Fruit fly (Drosophila melanogaster) whole organism, embryonic: ENCODE measurements around the gene CG13113.

Experiments used
- Bdp1 ChIP-seq: fragments of 200-800 bp; sonication (Bioruptor generic); optimal IDR thresholded peaks from 3 replicates; lab custom pipeline; 2016; ENCODE audit warnings: missing biosample characterization, missing genetic modification characterization
- Bteb2 ChIP-seq: fragments of 200-800 bp; sonication (Bioruptor generic); optimal IDR thresholded peaks from 2 replicates; lab custom pipeline; 2016; ENCODE audit warnings: missing biosample characterization, missing genetic modification characterization
- CG10147 ChIP-seq: fragments of 200-800 bp; sonication (Bioruptor generic); optimal IDR thresholded peaks from 2 replicates; lab custom pipeline; 2019; ENCODE audit warnings: missing biosample characterization, mild to moderate bottlenecking, missing genetic modification characterization, moderate library complexity
- CG10462 ChIP-seq: fragments of 200-800 bp; sonication (Bioruptor generic); optimal IDR thresholded peaks from 2 replicates; lab custom pipeline; 2016; ENCODE audit warnings: missing biosample characterization, missing genetic modification characterization
- CG10979 ChIP-seq: fragments of 200-800 bp; sonication (Bioruptor generic); optimal IDR thresholded peaks from 2 replicates; lab custom pipeline; 2018; ENCODE audit warnings: missing biosample characterization, mild to moderate bottlenecking, missing genetic modification characterization, moderate library complexity
- CG11085 ChIP-seq: fragments of 200-800 bp; sonication (Bioruptor generic); IDR thresholded peaks from 2 replicates; pipeline ENCODE4 v1.3.6; 2022; ENCODE audit warnings: missing biosample characterization, missing genetic modification characterization
- CG12391 ChIP-seq: fragments of 200-800 bp; sonication (Bioruptor generic); optimal IDR thresholded peaks from 3 replicates; lab custom pipeline; 2018; ENCODE audit warnings: missing biosample characterization, mild to moderate bottlenecking, missing genetic modification characterization, moderate library complexity
- CG12744 ChIP-seq: fragments of 200-800 bp; sonication (Bioruptor generic); optimal IDR thresholded peaks from 2 replicates; lab custom pipeline; 2016; ENCODE audit warnings: missing biosample characterization, missing genetic modification characterization
- CG14710 ChIP-seq: fragments of 200-800 bp; sonication (Bioruptor generic); optimal IDR thresholded peaks from 3 replicates; lab custom pipeline; 2019; ENCODE audit warnings: missing biosample characterization, mild to moderate bottlenecking, missing genetic modification characterization, moderate library complexity
- CG15269 ChIP-seq: fragments of 200-800 bp; sonication (Bioruptor generic); optimal IDR thresholded peaks from 2 replicates; lab custom pipeline; 2018; ENCODE audit warnings: missing biosample characterization, mild to moderate bottlenecking, missing genetic modification characterization, moderate library complexity
- CG15601 ChIP-seq: fragments of 200-800 bp; sonication (Bioruptor generic); optimal IDR thresholded peaks from 3 replicates; lab custom pipeline; 2019; ENCODE audit warnings: missing biosample characterization, mild to moderate bottlenecking, missing genetic modification characterization, moderate library complexity
- CG16863 ChIP-seq: fragments of 200-800 bp; sonication (Bioruptor generic); optimal IDR thresholded peaks from 3 replicates; lab custom pipeline; 2016; ENCODE audit warnings: missing biosample characterization, missing genetic modification characterization
- CG17612 ChIP-seq: fragments of 200-800 bp; sonication (Bioruptor generic); IDR thresholded peaks from 2 replicates; pipeline ENCODE4 v1.3.6; 2022; ENCODE audit warnings: missing biosample characterization, missing genetic modification characterization
- CG18599 ChIP-seq: fragments of 200-800 bp; sonication (Bioruptor generic); optimal IDR thresholded peaks from 3 replicates; lab custom pipeline; 2017; ENCODE audit warnings: missing biosample characterization, missing genetic modification characterization, mild to moderate bottlenecking, moderate library complexity, missing genetic modification reagents
- CG2875 ChIP-seq: fragments of 200-800 bp; sonication (Bioruptor generic); optimal IDR thresholded peaks from 2 replicates; lab custom pipeline; 2017; ENCODE audit warnings: missing biosample characterization, mild to moderate bottlenecking, missing genetic modification characterization, missing genetic modification reagents
- CG3065 ChIP-seq: fragments of 200-800 bp; sonication (Bioruptor generic); optimal IDR thresholded peaks from 2 replicates; lab custom pipeline; 2016; ENCODE audit warnings: missing biosample characterization, missing genetic modification characterization
- CG32767 ChIP-seq: fragments of 200-800 bp; sonication (Bioruptor generic); IDR thresholded peaks from 2 replicates; pipeline ENCODE4 v1.3.6; 2022; ENCODE audit warnings: missing biosample characterization, missing genetic modification characterization
- CG34376 ChIP-seq: fragments of 200-800 bp; sonication (Bioruptor generic); optimal IDR thresholded peaks from 2 replicates; lab custom pipeline; 2018; ENCODE audit warnings: missing biosample characterization, mild to moderate bottlenecking, missing genetic modification characterization
- CG4404 ChIP-seq: fragments of 200-800 bp; sonication (Bioruptor generic); IDR thresholded peaks from 2 replicates; pipeline ENCODE4 v1.3.6; 2022; ENCODE audit warnings: missing biosample characterization, missing genetic modification characterization
- CG4820 ChIP-seq: fragments of 200-800 bp; sonication (Bioruptor generic); optimal IDR thresholded peaks from 3 replicates; lab custom pipeline; 2016; ENCODE audit warnings: missing biosample characterization, missing genetic modification characterization
- CG6813 ChIP-seq: fragments of 200-800 bp; sonication (Bioruptor generic); optimal IDR thresholded peaks from 2 replicates; lab custom pipeline; 2017; ENCODE audit warnings: missing biosample characterization, missing genetic modification characterization, mild to moderate bottlenecking, moderate library complexity, missing genetic modification reagents
- CG8089 ChIP-seq: fragments of 200-800 bp; sonication (Bioruptor generic); optimal IDR thresholded peaks from 3 replicates; lab custom pipeline; 2016; ENCODE audit warnings: missing biosample characterization, missing genetic modification characterization
- CG8924 ChIP-seq: fragments of 200-800 bp; optimal IDR thresholded peaks from 3 replicates; lab custom pipeline; 2019; ENCODE audit warnings: missing biosample characterization, mild to moderate bottlenecking, missing genetic modification characterization, moderate library complexity
- CHES-1-like ChIP-seq: fragments of 200-800 bp; sonication (Bioruptor generic); optimal IDR thresholded peaks from 2 replicates; lab custom pipeline; 2016; ENCODE audit warnings: missing biosample characterization, missing genetic modification characterization
- CrebB ChIP-seq: fragments of 200-800 bp; sonication (Bioruptor generic); optimal IDR thresholded peaks from 3 replicates; lab custom pipeline; 2018; ENCODE audit warnings: missing biosample characterization, mild to moderate bottlenecking, missing genetic modification characterization
- Dad ChIP-seq: fragments of 200-800 bp; sonication (Bioruptor generic); optimal IDR thresholded peaks from 3 replicates; lab custom pipeline; 2016; ENCODE audit warnings: missing biosample characterization, missing genetic modification characterization
- Dbx ChIP-seq: fragments of 200-800 bp; sonication (Bioruptor generic); IDR thresholded peaks from 3 replicates; pipeline ENCODE4 v1.3.6; 2022; ENCODE audit warnings: missing biosample characterization, missing genetic modification characterization
- Dll ChIP-seq: fragments of 200-800 bp; sonication (Bioruptor generic); IDR thresholded peaks from 4 replicates; pipeline ENCODE4 v1.3.6; 2022; ENCODE audit warnings: missing biosample characterization, missing genetic modification characterization; ENCODE audit not compliant: partially characterized antibody
- Doc2 ChIP-seq: fragments of 200-800 bp; sonication (Bioruptor generic); IDR thresholded peaks from 2 replicates; pipeline ENCODE4 v1.3.6; 2022; ENCODE audit warnings: missing biosample characterization, missing genetic modification characterization
- Elba2 ChIP-seq: fragments of 200-800 bp; sonication (Bioruptor generic); optimal IDR thresholded peaks from 3 replicates; lab custom pipeline; 2016; ENCODE audit warnings: missing biosample characterization, missing genetic modification characterization
- HHEX ChIP-seq: fragments of 200-800 bp; sonication (Bioruptor generic); optimal IDR thresholded peaks from 3 replicates; lab custom pipeline; 2017; ENCODE audit warnings: missing biosample characterization, mild to moderate bottlenecking, missing genetic modification characterization, missing genetic modification reagents
- HmgZ ChIP-seq: fragments of 200-800 bp; sonication (Bioruptor generic); optimal IDR thresholded peaks from 2 replicates; lab custom pipeline; 2018; ENCODE audit warnings: missing biosample characterization, mild to moderate bottlenecking, missing genetic modification characterization
- Scr ChIP-seq: fragments of 200-800 bp; sonication (Bioruptor generic); IDR thresholded peaks from 2 replicates; pipeline ENCODE4 v1.3.6; 2022; ENCODE audit warnings: missing biosample characterization, missing genetic modification characterization; ENCODE audit not compliant: partially characterized antibody
- TFAM ChIP-seq: fragments of 200-800 bp; sonication (Bioruptor generic); optimal IDR thresholded peaks from 2 replicates; lab custom pipeline; 2017; ENCODE audit warnings: missing biosample characterization, missing genetic modification characterization, inconsistent platforms
- Xrp1 ChIP-seq: fragments of 200-800 bp; sonication (Bioruptor generic); IDR thresholded peaks from 2 replicates; pipeline ENCODE4 v1.3.6; 2022; ENCODE audit warnings: missing biosample characterization, missing genetic modification characterization
- ase ChIP-seq: fragments of 200-800 bp; sonication (Bioruptor generic); IDR thresholded peaks from 3 replicates; pipeline ENCODE4 v1.3.6; 2022; ENCODE audit warnings: missing biosample characterization, missing genetic modification characterization
- bowl ChIP-seq: fragments of 200-800 bp; sonication (Bioruptor generic); IDR thresholded peaks from 2 replicates; pipeline ENCODE4 v1.3.6; 2022; ENCODE audit warnings: missing biosample characterization, missing genetic modification characterization
- bsh ChIP-seq, 2 experiments: fragments of 200-800 bp; sonication (Bioruptor generic); optimal IDR thresholded peaks; 2 replicates each; lab custom pipeline; 2017 to 2018; ENCODE audit warnings: mild to moderate bottlenecking in 2 of 2, missing biosample characterization in 2 of 2, missing genetic modification characterization in 2 of 2, moderate library complexity in 1 of 2
- chm ChIP-seq: fragments of 200-800 bp; sonication (Bioruptor generic); IDR thresholded peaks from 2 replicates; pipeline ENCODE4 v1.3.6; 2022; ENCODE audit warnings: missing biosample characterization, missing genetic modification characterization
- da ChIP-seq: fragments of 200-800 bp; sonication (Bioruptor generic); optimal IDR thresholded peaks from 2 replicates; lab custom pipeline; 2016; ENCODE audit warnings: missing biosample characterization, missing genetic modification characterization
- dmrt11E ChIP-seq: fragments of 200-800 bp; sonication (Bioruptor generic); optimal IDR thresholded peaks from 3 replicates; lab custom pipeline; 2018; ENCODE audit warnings: missing biosample characterization, mild to moderate bottlenecking, missing genetic modification characterization, moderate library complexity
- gem ChIP-seq: fragments of 200-800 bp; sonication (Bioruptor generic); optimal IDR thresholded peaks from 2 replicates; lab custom pipeline; 2019; ENCODE audit warnings: missing biosample characterization, mild to moderate bottlenecking, missing genetic modification characterization, moderate library complexity
- gt ChIP-seq: fragments of 200-800 bp; sonication (Bioruptor generic); IDR thresholded peaks from 2 replicates; pipeline ENCODE4 v1.3.6; 2022; ENCODE audit warnings: missing biosample characterization, missing genetic modification characterization
- hth ChIP-seq: fragments of >200 bp; optimal IDR thresholded peaks from 2 replicates; lab custom pipeline; 2017; ENCODE audit warnings: inconsistent platforms
- inv ChIP-seq: fragments of 200-800 bp; sonication (Bioruptor generic); IDR thresholded peaks from 2 replicates; pipeline ENCODE4 v1.3.6; 2022; ENCODE audit warnings: missing biosample characterization, missing genetic modification characterization; ENCODE audit not compliant: partially characterized antibody
- ken ChIP-seq: fragments of 200-800 bp; sonication (Bioruptor generic); IDR thresholded peaks from 3 replicates; pipeline ENCODE4 v1.3.6; 2022; ENCODE audit warnings: missing biosample characterization, missing genetic modification characterization
- oc ChIP-seq: fragments of 200-800 bp; sonication (Bioruptor generic); optimal IDR thresholded peaks from 2 replicates; lab custom pipeline; 2018; ENCODE audit warnings: missing biosample characterization, mild to moderate bottlenecking, missing genetic modification characterization, moderate library complexity
- p53 ChIP-seq: fragments of 200-800 bp; sonication (Bioruptor generic); optimal IDR thresholded peaks from 2 replicates; lab custom pipeline; 2016; ENCODE audit warnings: missing biosample characterization, missing genetic modification characterization
- psq ChIP-seq: fragments of 200-800 bp; sonication (Bioruptor generic); optimal IDR thresholded peaks from 2 replicates; lab custom pipeline; 2017; ENCODE audit warnings: missing biosample characterization, missing genetic modification characterization
- repo ChIP-seq: fragments of 200-800 bp; sonication (Bioruptor generic); optimal IDR thresholded peaks from 2 replicates; lab custom pipeline; 2016; ENCODE audit warnings: missing biosample characterization, missing genetic modification characterization

Gene CG13113

dm6 chr2L:9505372-9506103 lies 38.4 kb upstream of the CG13113 start (continued):
- TF ChIP-seq CG14710 (peak; percentile 16), CG11085 (GFP tag; lab: Robert Waterston, UW) (no peak), oc (peak; percentile 30), p53 (no peak), CG10979 (tag; lab: Kevin White, UChicago) (peak; percentile 51), CG34376 (GFP tag; lab: Kevin White, UChicago) (no peak), psq (GFP tag; lab: Kevin White, UChicago) (no peak), CG17612 (GFP tag; lab: Robert Waterston, UW) (no peak), CG18599 (GFP tag; lab: Kevin White, UChicago) (no peak), CG4820 (GFP tag; lab: Kevin White, UChicago) (peak; percentile 6), CG32767 (GFP tag; lab: Robert Waterston, UW) (no peak), chm (no peak), Bteb2 (GFP tag; lab: Kevin White, UChicago) (no peak), Xrp1 (peak; percentile 35; the same call in 1 of the 2 replicates), CHES-1-like (GFP tag; lab: Kevin White, UChicago) (no peak), da (no peak), CG2875 (GFP tag; lab: Kevin White, UChicago) (no peak), Dll (GFP tag; lab: Robert Waterston, UW) (no peak), CG8089 (GFP tag; lab: Kevin White, UChicago) (no peak), CG8924 (no peak), hth (lab: Kevin White, UChicago) (no peak), Scr (no peak), CG10147 (GFP tag; lab: Kevin White, UChicago) (no peak), ken (GFP tag; lab: Robert Waterston, UW) (no peak), CG12744 (GFP tag; lab: Kevin White, UChicago) (no peak), HHEX (GFP tag; lab: Kevin White, UChicago) (peak; percentile 26), CG15601 (tag; lab: Kevin White, UChicago) (peak; percentile 22), gt (no peak), bsh (GFP tag; optimal IDR thresholded peaks at IDR 0.05; lab: Kevin White, UChicago) (peak in 1 of 2 experiments; percentile 44), Dad (no peak), bowl (GFP tag; lab: Robert Waterston, UW) (no peak), CG3065 (GFP tag; lab: Kevin White, UChicago) (no peak), ase (GFP tag; lab: Robert Waterston, UW) (0 out of 3 replicates have a peak, but pooled peaks have one; percentile 10), repo (GFP tag; lab: Kevin White, UChicago) (no peak), Bdp1 (GFP tag; lab: Kevin White, UChicago) (no peak), CG15269 (tag; lab: Kevin White, UChicago) (peak; percentile 9), dmrt11E (tag; lab: Kevin White, UChicago) (no peak), CrebB (tag; lab: Kevin White, UChicago) (no peak), Elba2 (GFP tag; lab: Kevin White, UChicago) (no peak), Doc2 (GFP tag; lab: Robert Waterston, UW) (no peak), TFAM (GFP tag; lab: Kevin White, UChicago) (no peak), CG10462 (GFP tag; lab: Kevin White, UChicago) (no peak), CG16863 (GFP tag; lab: Kevin White, UChicago) (no peak), Dbx (GFP tag; lab: Robert Waterston, UW) (no peak), CG12391 (tag; lab: Kevin White, UChicago) (no peak), CG6813 (GFP tag; lab: Kevin White, UChicago) (no peak), gem (tag; lab: Kevin White, UChicago) (peak; percentile 53), inv (GFP tag; lab: Robert Waterston, UW) (no peak), CG4404 (no peak), HmgZ (tag; lab: Kevin White, UChicago) (no peak)
